Worm (Caenorhabditis elegans): Measurements from ENCODE around the gene klc-1.
A peak's percentile ranks its signal among the peaks of the same experiment; 100 is the strongest.

DNA sequence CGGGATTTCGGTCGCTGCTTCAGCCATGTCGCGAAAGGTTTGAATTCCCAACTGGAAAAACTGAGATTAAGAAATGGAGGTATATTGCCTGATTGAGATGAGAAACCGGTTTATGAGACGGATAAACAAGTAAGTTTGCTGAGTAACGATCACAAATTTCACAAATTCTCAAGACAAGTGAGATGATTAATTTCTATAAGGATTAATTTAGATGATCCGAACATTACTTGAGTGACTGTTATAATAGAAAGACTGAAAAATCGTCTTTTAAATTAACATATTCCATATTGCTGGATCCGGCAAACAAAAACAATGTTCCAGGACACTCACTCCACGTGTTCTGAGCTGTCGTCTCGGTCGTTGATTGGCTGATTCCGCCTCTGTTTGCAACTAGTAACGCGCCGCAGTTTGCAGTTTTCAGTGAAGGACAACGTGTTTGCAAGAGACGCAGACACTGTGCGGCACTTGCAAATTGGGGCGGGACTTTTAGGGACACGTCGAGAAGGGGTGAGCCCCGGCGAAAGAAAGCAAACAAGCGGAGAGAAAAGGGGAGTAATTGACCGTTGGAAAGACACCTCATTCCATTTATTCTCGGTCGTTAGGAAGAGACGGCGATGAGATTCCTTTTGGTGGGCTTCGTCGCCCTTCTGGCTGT, 35.4 kb downstream of the klc-1 start, which contains the start of the genes imp-2 and enpl-1:
- TF ChIP-seq lin-13 (GFP tag; optimal IDR thresholded peaks at IDR 0.05) (peak; percentile 88), zag-1 (tag; optimal IDR thresholded peaks at IDR 0.05) (peak; percentile 98), nhr-11 (tag; optimal IDR thresholded peaks at IDR 0.05) (no peak), unc-39 (tag; optimal IDR thresholded peaks at IDR 0.05) (no peak), dmd-4 (tag; optimal IDR thresholded peaks at IDR 0.05) (no peak), elt-3 (tag; optimal IDR thresholded peaks at IDR 0.05) (no peak), snpc-4 (tag; optimal IDR thresholded peaks at IDR 0.05) (peak; percentile 34), nhr-23 (tag; optimal IDR thresholded peaks at IDR 0.05) (peak; percentile 25), R02D3.7 (tag; optimal IDR thresholded peaks at IDR 0.05) (no peak), lin-39 (tag; optimal IDR thresholded peaks at IDR 0.05) (no peak), unc-62 (GFP tag; optimal IDR thresholded peaks at IDR 0.05) (no peak), nhr-237 (tag; optimal IDR thresholded peaks at IDR 0.05) (peak; percentile 21)

All from whole organism, L2 larva.